Fruit fly (Drosophila melanogaster) whole organism, prepupa: ENCODE results near the gene CG13917.

Experiments
- Blimp-1 ChIP-seq: fragments of 200-800 bp; sonication (Bioruptor generic); optimal IDR thresholded peaks from 3 replicates; lab custom pipeline; 2017; ENCODE audit warnings: missing biosample characterization, missing genetic modification characterization, mild to moderate bottlenecking, moderate library complexity, missing genetic modification reagents
- CG11294 ChIP-seq: fragments of 200-800 bp; sonication (Bioruptor generic); IDR thresholded peaks from 2 replicates; pipeline ENCODE4 v1.3.6; 2022; ENCODE audit warnings: missing biosample characterization, missing genetic modification characterization
- CG11902 ChIP-seq: fragments of 200-800 bp; sonication (Bioruptor generic); optimal IDR thresholded peaks from 3 replicates; lab custom pipeline; 2016; ENCODE audit warnings: missing biosample characterization, missing genetic modification characterization
- CG15336 ChIP-seq: fragments of 200-800 bp; sonication (Bioruptor generic); IDR thresholded peaks from 2 replicates; pipeline ENCODE4 v1.3.6; 2022; ENCODE audit warnings: missing biosample characterization, missing genetic modification characterization
- CG16779 ChIP-seq: fragments of 200-800 bp; sonication (Bioruptor generic); optimal IDR thresholded peaks from 3 replicates; lab custom pipeline; 2017; ENCODE audit warnings: missing biosample characterization, mild to moderate bottlenecking, missing genetic modification characterization
- CG31627 ChIP-seq: fragments of 200-800 bp; sonication (Bioruptor generic); optimal IDR thresholded peaks from 3 replicates; lab custom pipeline; 2016; ENCODE audit warnings: missing biosample characterization, missing genetic modification characterization
- CG32006 ChIP-seq: fragments of 200-800 bp; sonication (Bioruptor generic); optimal IDR thresholded peaks from 3 replicates; lab custom pipeline; 2017; ENCODE audit warnings: missing biosample characterization, mild to moderate bottlenecking, missing genetic modification characterization
- CG6276 ChIP-seq: fragments of 200-800 bp; sonication (Bioruptor generic); optimal IDR thresholded peaks from 2 replicates; lab custom pipeline; 2017; ENCODE audit warnings: missing biosample characterization, mild to moderate bottlenecking, missing genetic modification characterization
- CG6854 ChIP-seq: fragments of 200-800 bp; sonication (Bioruptor generic); optimal IDR thresholded peaks from 2 replicates; lab custom pipeline; 2017; ENCODE audit warnings: missing biosample characterization, mild to moderate bottlenecking, missing genetic modification characterization
- CG8119 ChIP-seq: fragments of 200-800 bp; sonication (Bioruptor generic); IDR thresholded peaks from 3 replicates; pipeline ENCODE4 v1.3.6; 2022; ENCODE audit warnings: missing biosample characterization, missing genetic modification characterization
- CG8632 ChIP-seq: fragments of 200-800 bp; sonication (Bioruptor generic); optimal IDR thresholded peaks from 3 replicates; lab custom pipeline; 2016; ENCODE audit warnings: missing biosample characterization, missing genetic modification characterization
- CG9139 ChIP-seq: fragments of 200-800 bp; sonication (Bioruptor generic); optimal IDR thresholded peaks from 3 replicates; lab custom pipeline; 2017; ENCODE audit warnings: missing biosample characterization, mild to moderate bottlenecking, missing genetic modification characterization
- Eip75B ChIP-seq: fragments of 200-800 bp; sonication (Bioruptor generic); optimal IDR thresholded peaks from 3 replicates; lab custom pipeline; 2016; ENCODE audit warnings: missing biosample characterization, missing genetic modification characterization
- Eip93F ChIP-seq: fragments of 200-800 bp; sonication (Bioruptor generic); optimal IDR thresholded peaks from 2 replicates; lab custom pipeline; 2016; ENCODE audit warnings: missing biosample characterization, mild to moderate bottlenecking, missing genetic modification characterization
- Ets21C ChIP-seq: fragments of 200-800 bp; sonication (Bioruptor generic); optimal IDR thresholded peaks from 3 replicates; lab custom pipeline; 2016; ENCODE audit warnings: missing biosample characterization, missing genetic modification characterization
- Ets96B ChIP-seq: fragments of 200-800 bp; optimal IDR thresholded peaks from 2 replicates; lab custom pipeline; 2019; ENCODE audit warnings: missing biosample characterization, mild to moderate bottlenecking, missing genetic modification characterization, moderate library complexity
- Gug ChIP-seq: fragments of 200-800 bp; sonication (Bioruptor generic); IDR thresholded peaks from 2 replicates; pipeline ENCODE4 v1.3.6; 2022; ENCODE audit warnings: missing biosample characterization, missing genetic modification characterization
- Hr38 ChIP-seq: sonication (Bioruptor generic); optimal IDR thresholded peaks from 2 replicates; lab custom pipeline; 2016; ENCODE audit warnings: missing biosample characterization, missing genetic modification characterization
- Hr39 ChIP-seq: fragments of 200-800 bp; sonication (Bioruptor generic); optimal IDR thresholded peaks from 2 replicates; lab custom pipeline; 2016; ENCODE audit warnings: missing biosample characterization, missing genetic modification characterization
- Hr4 ChIP-seq: fragments of 200-800 bp; sonication (Bioruptor generic); optimal IDR thresholded peaks from 3 replicates; lab custom pipeline; 2016; ENCODE audit warnings: missing biosample characterization, missing genetic modification characterization
- Lpt ChIP-seq: fragments of 200-800 bp; sonication (Bioruptor generic); optimal IDR thresholded peaks from 3 replicates; lab custom pipeline; 2016; ENCODE audit warnings: missing biosample characterization, missing genetic modification characterization
- Met ChIP-seq: fragments of 200-800 bp; sonication (Bioruptor generic); optimal IDR thresholded peaks from 3 replicates; lab custom pipeline; 2016; ENCODE audit warnings: missing biosample characterization, missing genetic modification characterization
- Smox ChIP-seq: fragments of 200-800 bp; sonication (Bioruptor generic); optimal IDR thresholded peaks from 3 replicates; lab custom pipeline; 2016; ENCODE audit warnings: missing biosample characterization, missing genetic modification characterization
- Sox102F ChIP-seq: fragments of 200-800 bp; sonication (Bioruptor generic); optimal IDR thresholded peaks from 2 replicates; lab custom pipeline; 2016; ENCODE audit warnings: missing biosample characterization, mild to moderate bottlenecking, missing genetic modification characterization
- Sox14 ChIP-seq: fragments of 200-800 bp; sonication (Bioruptor generic); optimal IDR thresholded peaks from 3 replicates; lab custom pipeline; 2016; ENCODE audit warnings: missing biosample characterization, missing genetic modification characterization
- Sox15 ChIP-seq: fragments of 200-800 bp; sonication (Bioruptor generic); optimal IDR thresholded peaks from 3 replicates; lab custom pipeline; 2016; ENCODE audit warnings: missing biosample characterization, missing genetic modification characterization
- achi ChIP-seq: fragments of 200-800 bp; sonication (Bioruptor generic); optimal IDR thresholded peaks from 3 replicates; lab custom pipeline; 2016; ENCODE audit warnings: missing biosample characterization, missing genetic modification characterization
- acj6 ChIP-seq: fragments of 200-800 bp; sonication (Bioruptor generic); optimal IDR thresholded peaks from 3 replicates; lab custom pipeline; 2016; ENCODE audit warnings: missing biosample characterization, missing genetic modification characterization
- dac ChIP-seq: fragments of 200-800 bp; sonication (Bioruptor generic); optimal IDR thresholded peaks from 2 replicates; lab custom pipeline; 2017; ENCODE audit warnings: missing biosample characterization, mild to moderate bottlenecking, missing genetic modification characterization
- dsx ChIP-seq: fragments of 200-800 bp; optimal IDR thresholded peaks from 3 replicates; lab custom pipeline; 2019; ENCODE audit warnings: missing biosample characterization, mild to moderate bottlenecking, missing genetic modification characterization, moderate library complexity; ENCODE audit not compliant: poor library complexity, severe bottlenecking
- eg ChIP-seq: fragments of 200-800 bp; sonication (Bioruptor generic); IDR thresholded peaks from 3 replicates; pipeline ENCODE4 v1.3.6; 2022; ENCODE audit warnings: missing biosample characterization, missing genetic modification characterization
- fd59A ChIP-seq: fragments of 200-800 bp; sonication (Bioruptor generic); optimal IDR thresholded peaks from 2 replicates; lab custom pipeline; 2017; ENCODE audit warnings: missing biosample characterization, mild to moderate bottlenecking, missing genetic modification characterization, missing genetic modification reagents
- fd85E ChIP-seq: fragments of 200-800 bp; sonication (Bioruptor generic); optimal IDR thresholded peaks from 3 replicates; lab custom pipeline; 2016; ENCODE audit warnings: missing biosample characterization, missing genetic modification characterization
- lz ChIP-seq: fragments of 200-800 bp; sonication (Bioruptor generic); optimal IDR thresholded peaks from 3 replicates; lab custom pipeline; 2016; ENCODE audit warnings: missing biosample characterization, missing genetic modification characterization
- net ChIP-seq: fragments of 200-800 bp; sonication (Bioruptor generic); optimal IDR thresholded peaks from 3 replicates; lab custom pipeline; 2016; ENCODE audit warnings: missing biosample characterization, missing genetic modification characterization
- pdm3 ChIP-seq: fragments of 200-800 bp; sonication (Bioruptor generic); optimal IDR thresholded peaks from 3 replicates; lab custom pipeline; 2016; ENCODE audit warnings: missing biosample characterization, missing genetic modification characterization
- ss ChIP-seq, 2 experiments: fragments of 200-800 bp; sonication (Bioruptor generic); optimal IDR thresholded peaks; 2 replicates in 1 of 2; 3 replicates in 1 of 2; lab custom pipeline; 2017 to 2018; ENCODE audit warnings: mild to moderate bottlenecking in 2 of 2, missing biosample characterization in 2 of 2, missing genetic modification characterization in 2 of 2, moderate library complexity in 1 of 2
- svp ChIP-seq: fragments of 200-800 bp; sonication (Bioruptor generic); peaks from one replicate; lab custom pipeline; 2016; ENCODE audit warnings: missing biosample characterization, missing genetic modification characterization
- vri ChIP-seq: fragments of 200-800 bp; sonication (Bioruptor generic); optimal IDR thresholded peaks from 3 replicates; lab custom pipeline; 2016; ENCODE audit warnings: missing biosample characterization, mild to moderate bottlenecking, missing genetic modification characterization

The CG13917 gene

dm6 chr3L:1629064-1629777, 52.7 kb downstream of the CG13917 start, which contains the start of gene GC:
Gene GC (minus strand): TSS chr3L:1629301.
- TF ChIP-seq CG6854 (GFP tag; lab: Kevin White, UChicago) (no peak), Smox (GFP tag; lab: Kevin White, UChicago) (peak; percentile 34), fd85E (GFP tag; lab: Kevin White, UChicago) (no peak), Hr39 (GFP tag; lab: Kevin White, UChicago) (peak; percentile 37), Ets96B (tag; lab: Kevin White, UChicago) (no peak), Lpt (GFP tag; lab: Kevin White, UChicago) (no peak), pdm3 (GFP tag; lab: Kevin White, UChicago) (no peak), lz (GFP tag; lab: Kevin White, UChicago) (peak; percentile 9), Eip75B (GFP tag; lab: Kevin White, UChicago) (peak; percentile 12), svp (no peak), achi (GFP tag; lab: Kevin White, UChicago) (no peak), Met (GFP tag; lab: Kevin White, UChicago) (no peak), Sox15 (GFP tag; lab: Kevin White, UChicago) (no peak), dsx (GFP tag; lab: Kevin White, UChicago) (no peak), Sox102F (GFP tag; lab: Kevin White, UChicago) (peak; percentile 19), Hr38 (no peak), net (GFP tag; lab: Kevin White, UChicago) (peak; percentile 16), Ets21C (GFP tag; lab: Kevin White, UChicago) (peak; percentile 23), CG32006 (peak; percentile 43), CG11902 (no peak), CG11294 (GFP tag; lab: Robert Waterston, UW) (no peak), acj6 (GFP tag; lab: Kevin White, UChicago) (peak; percentile 36), CG6276 (no peak), Blimp-1 (GFP tag; lab: Kevin White, UChicago) (no peak), CG16779 (tag; lab: Kevin White, UChicago) (no peak), Eip93F (GFP tag; lab: Kevin White, UChicago) (no peak), eg (no peak), vri (GFP tag; lab: Kevin White, UChicago) (no peak), CG8119 (GFP tag; lab: Robert Waterston, UW) (0 out of 3 replicates have a peak, but pooled peaks have one; percentile 28), CG15336 (GFP tag; lab: Robert Waterston, UW) (0 out of 2 replicates have a peak, but pooled peaks have one; percentile 18), CG31627 (GFP tag; lab: Kevin White, UChicago) (peak; percentile 17), fd59A (GFP tag; lab: Kevin White, UChicago) (no peak), Gug (no peak), CG9139 (GFP tag; lab: Kevin White, UChicago) (no peak), Sox14 (GFP tag; lab: Kevin White, UChicago) (no peak), dac (no peak), ss (GFP tag; optimal IDR thresholded peaks at IDR 0.05; lab: Kevin White, UChicago) (no peak), Hr4 (peak; percentile 49)

dm6 chr3L:1636886-1637285, 60.4 kb downstream of the CG13917 start:
- TF ChIP-seq dsx (GFP tag; lab: Kevin White, UChicago) (no peak), Ets21C (GFP tag; lab: Kevin White, UChicago) (no peak), CG8119 (GFP tag; lab: Robert Waterston, UW) (no peak), Blimp-1 (GFP tag; lab: Kevin White, UChicago) (no peak), CG8632 (no peak), pdm3 (GFP tag; lab: Kevin White, UChicago) (no peak), Gug (no peak), Eip75B (GFP tag; lab: Kevin White, UChicago) (no peak)
